Worm (Caenorhabditis elegans) whole organism, L1 larva: ENCODE results near the gene lgc-27.

Source experiments
- efl-1 ChIP-seq, 4 experiments: fragments of 150-350 bp; optimal IDR thresholded peaks in 3 of 4; peaks in 1 of 4; 1 replicate in 1 of 4; 2 replicates in 3 of 4; lab custom pipeline; 2014; ENCODE audit warnings: missing biosample characterization in 2 of 4, missing genetic modification characterization in 2 of 4, missing genetic modification reagents in 2 of 4
- egl-27 ChIP-seq, 2 experiments: fragments of 150-350 bp in 1 of 2; sonication (generic microtip); optimal IDR thresholded peaks; 3 replicates each; lab custom pipeline; 2017 to 2018; ENCODE audit warnings: missing biosample characterization in 2 of 2, missing genetic modification characterization in 2 of 2, missing genetic modification reagents in 2 of 2
- elt-3 ChIP-seq, 6 experiments: fragments of 150-350 bp in 1 of 6; sonication (generic microtip); optimal IDR thresholded peaks; 2 replicates each; lab custom pipeline; 2017 to 2018; ENCODE audit warnings: missing biosample characterization in 6 of 6, missing genetic modification characterization in 6 of 6, inconsistent platforms in 1 of 6
- nhr-11 ChIP-seq: fragments of 150-350 bp; optimal IDR thresholded peaks from 2 replicates; lab custom pipeline; 2014; ENCODE audit warnings: missing biosample characterization, missing genetic modification characterization
- nhr-237 ChIP-seq: fragments of 150-350 bp; optimal IDR thresholded peaks from 2 replicates; lab custom pipeline; 2014; ENCODE audit warnings: missing biosample characterization, missing genetic modification characterization
- pag-3 ChIP-seq: sonication (generic microtip); optimal IDR thresholded peaks from 2 replicates; lab custom pipeline; 2017; ENCODE audit warnings: missing genetic modification characterization, mild to moderate bottlenecking, missing compliant biosample characterization, antibody characterized with exemption, borderline replicate concordance; ENCODE audit not compliant: insufficient read depth
- zag-1 ChIP-seq: fragments of 150-350 bp; optimal IDR thresholded peaks from 2 replicates; lab custom pipeline; 2014; ENCODE audit warnings: missing biosample characterization, missing genetic modification characterization
- ztf-4 ChIP-seq: fragments of 150-350 bp; optimal IDR thresholded peaks from 2 replicates; lab custom pipeline; 2014; ENCODE audit warnings: missing biosample characterization, missing genetic modification characterization

DNA sequence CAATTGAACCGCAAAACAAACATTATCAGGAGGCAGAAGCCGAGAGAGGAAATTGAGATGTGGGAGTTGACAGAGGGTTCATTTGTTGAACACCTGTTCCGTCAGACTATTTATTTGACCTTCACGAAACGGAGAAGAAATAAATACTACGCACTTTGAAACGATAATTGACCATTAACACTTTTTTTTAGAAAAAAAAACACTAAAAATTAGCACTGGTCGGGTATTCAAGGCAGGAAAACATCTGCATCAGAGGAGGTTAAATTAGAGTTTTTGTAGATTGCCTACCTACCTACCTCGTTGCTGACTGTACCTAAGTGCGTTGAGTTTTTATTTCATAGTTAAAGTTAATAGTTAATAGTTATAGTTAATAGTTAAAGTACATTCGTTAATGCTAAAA, 1.2 kb downstream of the lgc-27 start:
- TF ChIP-seq zag-1: no peak
- no peak for TF ChIP-seq efl-1 (optimal IDR thresholded peaks at IDR 0.05; lab: Kevin White, UChicago)
- TF ChIP-seq efl-1 (GFP tag; optimal IDR thresholded peaks at IDR 0.05 in 1 of 2; lab: Kevin White, UChicago): no peak
- TF ChIP-seq nhr-11 (tag; lab: Kevin White, UChicago): no peak
- no peak for TF ChIP-seq elt-3 (tag; optimal IDR thresholded peaks at IDR 0.05; lab: Kevin White, UChicago)
- TF ChIP-seq nhr-237 (tag; lab: Kevin White, UChicago): no peak
- no peak for TF ChIP-seq pag-3 (tag; lab: Kevin White, UChicago)
- no peak for TF ChIP-seq egl-27 (tag; optimal IDR thresholded peaks at IDR 0.05; lab: Kevin White, UChicago)
- TF ChIP-seq ztf-4 (tag; lab: Kevin White, UChicago): no peak
